Fruit fly (Drosophila melanogaster) whole organism: ENCODE results near the gene SelT.

Source experiments
- CG8478 ChIP-seq: fragments of >200 bp; optimal IDR thresholded peaks from 2 replicates; lab custom pipeline; 2018; ENCODE audit warnings: inconsistent platforms
- Dll ChIP-seq: fragments of >200 bp; optimal IDR thresholded peaks from 2 replicates; lab custom pipeline; 2017
- EcR ChIP-seq, 2 experiments: fragments of >200 bp; optimal IDR thresholded peaks; 2 replicates each; lab custom pipeline; 2017; ENCODE audit warnings: missing biosample characterization in 2 of 2, missing genetic modification characterization in 2 of 2, missing genetic modification reagents in 2 of 2
- pan ChIP-seq: fragments of >200 bp; optimal IDR thresholded peaks from 2 replicates; lab custom pipeline; 2017
- psq ChIP-seq: fragments of >200 bp; optimal IDR thresholded peaks from 2 replicates; lab custom pipeline; 2017

- TF ChIP-seq Dll (lab: Kevin White, UChicago) (no peak), psq (lab: Kevin White, UChicago) (no peak), EcR (GFP tag; optimal IDR thresholded peaks at IDR 0.05; lab: Kevin White, UChicago) (no peak), CG8478 (lab: Kevin White, UChicago) (no peak), pan (lab: Kevin White, UChicago) (no peak)
Measured at dm6 chr2L:5043495-5044146, 32.9 kb downstream of the SelT start.
